Worm (Caenorhabditis elegans): Measurements from ENCODE around the gene scl-11.

scl-11 gene

DNA sequence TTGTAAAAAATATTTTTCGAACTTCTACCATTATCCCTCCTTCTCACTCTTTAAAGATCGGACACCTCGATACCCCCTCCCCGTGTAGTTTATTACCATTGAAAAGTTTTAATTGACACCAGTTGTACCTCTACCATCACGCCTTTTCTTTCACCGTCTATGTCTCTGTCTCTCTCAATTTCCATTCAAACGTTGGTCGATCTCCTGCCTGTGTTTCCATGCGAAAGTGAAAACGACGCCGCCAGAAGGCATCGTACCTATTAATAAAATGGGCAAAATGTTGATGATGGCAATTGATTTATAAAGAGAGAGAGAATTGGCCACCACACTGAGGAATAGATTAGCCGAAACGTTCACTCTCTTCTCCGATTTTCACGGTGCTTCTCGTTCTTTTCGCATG, 37.9 kb upstream of the scl-11 start (continued):
- no peak for TF ChIP-seq hpl-2 (GFP tag; optimal IDR thresholded peaks at IDR 0.05)
- no peak for TF ChIP-seq efl-1 (optimal IDR thresholded peaks at IDR 0.05)
- peak in 1 of 2 experiments; percentile 35 for TF ChIP-seq efl-1 (GFP tag; optimal IDR thresholded peaks at IDR 0.05 in 1 of 2)
- no peak for TF ChIP-seq lir-3 (tag; optimal IDR thresholded peaks at IDR 0.05; ENCODE audit: poor library complexity)
- TF ChIP-seq mab-9 (GFP tag; IDR thresholded peaks at IDR 0.05), result no peak
- no peak for TF ChIP-seq ceh-82 (tag; optimal IDR thresholded peaks at IDR 0.05)
- TF ChIP-seq alr-1 (tag; optimal IDR thresholded peaks at IDR 0.05; ENCODE audit: borderline replicate concordance), result no peak
- TF ChIP-seq mep-1 (tag; optimal IDR thresholded peaks at IDR 0.05), result peak; percentile 22
- no peak for TF ChIP-seq C34B4.2 (tag; optimal IDR thresholded peaks at IDR 0.05)
- no peak for TF ChIP-seq dsc-1 (tag; optimal IDR thresholded peaks at IDR 0.05)
- no peak for TF ChIP-seq sup-37 (GFP tag; optimal IDR thresholded peaks at IDR 0.05)
- no peak for TF ChIP-seq ceh-8 (GFP tag; optimal IDR thresholded peaks at IDR 0.05)
- no peak for TF ChIP-seq nhr-76 (tag; optimal IDR thresholded peaks at IDR 0.05)
- TF ChIP-seq nhr-90 (tag; optimal IDR thresholded peaks at IDR 0.05; ENCODE audit: poor library complexity), result no peak
- TF ChIP-seq irx-1 (tag; optimal IDR thresholded peaks at IDR 0.05), result no peak
- TF ChIP-seq mef-2 (tag; optimal IDR thresholded peaks at IDR 0.05), result no peak
- no peak for TF ChIP-seq lin-39 (tag; optimal IDR thresholded peaks at IDR 0.05)
- TF ChIP-seq zag-1 (tag; optimal IDR thresholded peaks at IDR 0.05), result no peak
- TF ChIP-seq F16B12.6 (tag; optimal IDR thresholded peaks at IDR 0.05), result no peak
- peak; percentile 36 for TF ChIP-seq snu-23 (GFP tag; optimal IDR thresholded peaks at IDR 0.05)
- TF ChIP-seq zip-4 (GFP tag; optimal IDR thresholded peaks at IDR 0.05), result no peak
- TF ChIP-seq jun-1 (tag; optimal IDR thresholded peaks at IDR 0.05), result no peak
- no peak for TF ChIP-seq nhr-47 (tag; optimal IDR thresholded peaks at IDR 0.05)
- no peak for TF ChIP-seq fkh-4 (tag; optimal IDR thresholded peaks at IDR 0.05; ENCODE audit: borderline replicate concordance)
- no peak for TF ChIP-seq swsn-7 (tag; optimal IDR thresholded peaks at IDR 0.05)
- no peak for TF ChIP-seq ceh-88 (GFP tag; IDR thresholded peaks at IDR 0.05)
- no peak for TF ChIP-seq unc-86 (tag; optimal IDR thresholded peaks at IDR 0.05)
- no peak for TF ChIP-seq fkh-8 (tag; optimal IDR thresholded peaks at IDR 0.05)
- TF ChIP-seq nhr-20 (tag; optimal IDR thresholded peaks at IDR 0.05), result peak; percentile 17
- TF ChIP-seq blmp-1 (tag; optimal IDR thresholded peaks at IDR 0.05), result peak; percentile 99
- TF ChIP-seq pqm-1 (tag; optimal IDR thresholded peaks at IDR 0.05), result no peak
- peak in 1 of 2 experiments; percentile 10 for TF ChIP-seq lsy-2 (tag; optimal IDR thresholded peaks at IDR 0.05)
- no peak for TF ChIP-seq efl-3 (GFP tag; optimal IDR thresholded peaks at IDR 0.05)
- no peak for TF ChIP-seq nhr-77 (tag; optimal IDR thresholded peaks at IDR 0.05)
- no peak for TF ChIP-seq nhr-84 (tag; optimal IDR thresholded peaks at IDR 0.05)
- no peak for TF ChIP-seq ets-5 (GFP tag; IDR thresholded peaks at IDR 0.05)
- TF ChIP-seq fkh-10 (GFP tag; optimal IDR thresholded peaks at IDR 0.05), result no peak
- no peak for TF ChIP-seq C16A3.4 (tag; optimal IDR thresholded peaks at IDR 0.05)
- TF ChIP-seq tlp-1 (tag; optimal IDR thresholded peaks at IDR 0.05), result no peak
- TF ChIP-seq vab-15 (tag; optimal IDR thresholded peaks at IDR 0.05), result no peak
- TF ChIP-seq aha-1 (tag; optimal IDR thresholded peaks at IDR 0.05), result no peak
- TF ChIP-seq nhr-28 (tag; optimal IDR thresholded peaks at IDR 0.05), result no peak
- no peak for TF ChIP-seq ceh-63 (GFP tag; optimal IDR thresholded peaks at IDR 0.05)
- no peak for TF ChIP-seq nhr-237 (tag; optimal IDR thresholded peaks at IDR 0.05)
- no peak for TF ChIP-seq egl-27 (tag; optimal IDR thresholded peaks at IDR 0.05)
- no peak for TF ChIP-seq fos-1 (tag; optimal IDR thresholded peaks at IDR 0.05)
- peak; percentile 67 for TF ChIP-seq lin-14 (GFP tag; optimal IDR thresholded peaks at IDR 0.05)
- no peak for TF ChIP-seq skn-1 (tag; optimal IDR thresholded peaks at IDR 0.05)
- TF ChIP-seq rnt-1 (tag; optimal IDR thresholded peaks at IDR 0.05), result peak; percentile 17
- no peak for TF ChIP-seq xbp-1 (tag; optimal IDR thresholded peaks at IDR 0.05)
- TF ChIP-seq C04F5.9 (tag; optimal IDR thresholded peaks at IDR 0.05), result no peak
- no peak for TF ChIP-seq grh-1 (GFP tag; IDR thresholded peaks at IDR 0.05)
- TF ChIP-seq lin-35 (GFP tag; optimal IDR thresholded peaks at IDR 0.05), result peak in 1 of 2 experiments; percentile 14
- no peak for TF ChIP-seq elt-2 (tag; optimal IDR thresholded peaks at IDR 0.05)
- no peak for TF ChIP-seq ceh-90 (tag; optimal IDR thresholded peaks at IDR 0.05)
